Worm (Caenorhabditis elegans): ENCODE data around the gene F08D12.2.

Gene F08D12.2

DNA sequence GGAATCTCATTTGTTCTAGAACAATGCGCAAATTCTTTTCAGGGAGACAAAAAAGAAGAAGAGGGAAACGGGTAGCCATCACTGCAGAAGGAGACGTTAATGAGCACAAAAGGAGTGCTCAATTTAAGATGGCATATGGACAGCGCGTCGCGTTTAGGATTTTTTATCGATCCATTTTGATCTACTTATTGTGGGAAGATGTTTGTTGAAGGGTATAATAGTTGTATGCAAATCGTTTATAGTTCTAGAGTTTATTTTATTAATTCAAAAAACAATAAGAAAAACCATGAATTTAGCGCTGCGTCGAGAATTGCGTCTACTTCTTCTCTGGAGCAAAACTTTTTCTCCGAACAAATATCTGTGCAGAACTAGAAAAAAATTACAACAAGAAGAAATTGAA lies 7.9 kb upstream of the F08D12.2 start, which contains the start of gene sdz-9:
Gene sdz-9, minus strand, starts transcription at position 101 of the 400 bp plus-strand sequence.
- TF ChIP-seq zfp-2 (tag; optimal IDR thresholded peaks at IDR 0.05) (no peak), mxl-3 (GFP tag; optimal IDR thresholded peaks at IDR 0.05) (no peak), unc-62 (GFP tag; optimal IDR thresholded peaks at IDR 0.05 in 1 of 2) (peak in 1 of 2 experiments; percentile 10), unc-62 (tag; optimal IDR thresholded peaks at IDR 0.05) (no peak), nhr-237 (tag; optimal IDR thresholded peaks at IDR 0.05) (no peak), Y48G9A.11 (GFP tag; IDR thresholded peaks at IDR 0.05) (no peak), skn-1 (tag; optimal IDR thresholded peaks at IDR 0.05) (no peak)

DNA sequence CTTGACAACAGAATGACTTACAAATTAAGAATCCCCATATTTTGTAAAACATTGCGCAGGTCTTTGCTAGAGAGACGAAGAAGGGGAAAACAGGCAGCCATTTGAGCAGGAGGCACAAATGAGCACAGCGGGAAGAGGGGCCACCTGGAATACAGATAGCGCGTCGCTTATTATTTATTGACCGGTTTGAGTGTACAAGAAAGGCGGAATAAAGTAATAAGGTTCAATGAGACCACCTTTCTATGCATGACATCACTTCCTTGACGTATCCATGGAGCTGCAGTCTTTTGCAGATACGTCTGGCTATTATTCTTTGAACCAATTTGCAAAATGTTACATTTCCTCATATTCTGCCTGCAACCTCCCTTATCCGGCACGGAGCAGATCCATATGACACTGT lies 6.6 kb upstream of the F08D12.2 start, which contains the start of gene fbxb-111:
Gene fbxb-111, minus strand, starts transcription at position 101 of the 400 bp plus-strand sequence.
- TF ChIP-seq unc-62 (GFP tag; optimal IDR thresholded peaks at IDR 0.05 in 1 of 2) = no peak
- no peak for TF ChIP-seq unc-62 (tag; optimal IDR thresholded peaks at IDR 0.05)

DNA sequence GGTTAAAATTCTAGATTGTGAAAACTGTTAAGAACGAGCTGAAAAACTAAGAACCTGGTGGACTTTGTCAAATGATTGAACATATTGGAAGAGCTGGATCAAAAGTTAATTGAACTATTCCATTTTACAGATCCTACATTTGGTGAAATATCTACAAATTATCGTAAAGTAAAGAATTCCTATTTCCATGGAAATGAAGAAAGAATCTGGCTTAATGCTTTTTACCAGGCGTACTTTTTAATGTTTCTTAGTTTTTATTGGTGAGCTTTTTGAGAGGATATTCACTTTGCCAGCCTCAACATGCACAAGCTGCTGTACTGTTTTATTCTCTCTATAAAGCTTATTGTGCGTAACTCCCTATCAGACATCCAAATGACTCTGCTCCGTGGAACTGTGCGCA lies 3.6 kb upstream of the F08D12.2 start, which contains the start of gene F08D12.4:
Gene F08D12.4, plus strand, starts transcription at position 301 of the 400 bp plus-strand sequence.
- TF ChIP-seq lin-1 (GFP tag; IDR thresholded peaks at IDR 0.05) (no peak), dmd-6 (GFP tag; IDR thresholded peaks at IDR 0.05) (no peak)

DNA sequence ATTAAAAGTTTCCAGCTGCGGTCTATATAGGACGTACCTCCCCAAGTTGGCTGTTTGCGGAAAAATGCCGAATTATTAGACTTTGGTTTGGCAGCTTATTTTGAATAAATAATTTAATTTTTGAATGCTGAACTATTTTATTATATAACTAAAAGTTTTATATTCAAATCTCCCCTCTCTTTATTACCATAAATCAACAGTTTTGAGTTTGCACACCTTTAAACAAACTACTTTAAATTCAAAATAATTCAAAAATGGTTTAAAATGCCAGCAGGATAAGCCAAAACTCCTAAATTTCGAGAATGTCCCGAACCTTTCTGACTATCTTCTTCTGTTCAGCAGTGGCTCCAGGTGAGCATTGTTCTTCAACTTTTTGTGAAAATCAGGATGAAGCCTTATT lies 2.2 kb upstream of the F08D12.2 start, which contains the start of gene F08D12.3:
Gene F08D12.3, plus strand, starts transcription at position 301 of the 400 bp plus-strand sequence.
- no peak for TF ChIP-seq arid-1 (GFP tag; conservative IDR thresholded peaks at IDR 0.05)
- no peak for TF ChIP-seq hmg-1.1 (GFP tag; IDR thresholded peaks at IDR 0.05)
- TF ChIP-seq sdz-12 (GFP tag; optimal IDR thresholded peaks at IDR 0.05) = no peak
- TF ChIP-seq zfp-3 (GFP tag; conservative IDR thresholded peaks at IDR 0.05) = no peak
- no peak for TF ChIP-seq F26F4.8 (GFP tag; conservative IDR thresholded peaks at IDR 0.05)
- TF ChIP-seq daf-16 (GFP tag; optimal IDR thresholded peaks at IDR 0.05) = no peak
- no peak for TF ChIP-seq daf-16 (tag; optimal IDR thresholded peaks at IDR 0.05)
- TF ChIP-seq pqm-1 (tag; optimal IDR thresholded peaks at IDR 0.05) = no peak
- TF ChIP-seq ztf-7 (tag; optimal IDR thresholded peaks at IDR 0.05) = no peak
- no peak for TF ChIP-seq nhr-11 (tag; optimal IDR thresholded peaks at IDR 0.05)
- no peak for TF ChIP-seq snpc-4 (tag; optimal IDR thresholded peaks at IDR 0.05)
- no peak for TF ChIP-seq dmd-6 (GFP tag; IDR thresholded peaks at IDR 0.05)

DNA sequence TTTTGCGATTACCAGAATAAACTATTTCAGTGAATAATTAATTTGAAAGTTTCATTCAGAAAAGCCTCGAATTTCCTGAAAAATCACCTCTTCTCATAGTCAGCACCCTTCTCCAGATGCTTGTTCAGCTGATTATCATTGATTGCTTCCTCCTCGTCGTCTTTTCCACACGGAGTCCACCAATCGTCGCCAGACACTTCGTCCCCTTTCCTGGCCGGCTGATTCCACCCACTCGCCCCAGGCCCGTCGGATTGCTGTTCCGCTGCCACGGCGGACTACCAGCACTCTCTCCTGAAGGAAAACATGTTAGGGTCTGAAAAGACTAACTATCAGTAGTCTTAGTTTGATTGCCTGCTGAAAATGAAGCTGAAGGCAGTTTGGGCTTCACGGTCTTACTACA lies 651 bp upstream of the F08D12.2 start:
- TF ChIP-seq unc-62 (GFP tag; optimal IDR thresholded peaks at IDR 0.05 in 1 of 2) (peak in 1 of 2 experiments; percentile 56), unc-62 (tag; optimal IDR thresholded peaks at IDR 0.05) (no peak), set-16 (GFP tag; IDR thresholded peaks at IDR 0.05) (peak; percentile 50; the same call in 1 of the 2 replicates), madf-5 (GFP tag; IDR thresholded peaks at IDR 0.05) (no peak), F10B5.3 (tag; optimal IDR thresholded peaks at IDR 0.05) (no peak), ama-1 (optimal IDR thresholded peaks at IDR 0.05) (no peak)

DNA sequence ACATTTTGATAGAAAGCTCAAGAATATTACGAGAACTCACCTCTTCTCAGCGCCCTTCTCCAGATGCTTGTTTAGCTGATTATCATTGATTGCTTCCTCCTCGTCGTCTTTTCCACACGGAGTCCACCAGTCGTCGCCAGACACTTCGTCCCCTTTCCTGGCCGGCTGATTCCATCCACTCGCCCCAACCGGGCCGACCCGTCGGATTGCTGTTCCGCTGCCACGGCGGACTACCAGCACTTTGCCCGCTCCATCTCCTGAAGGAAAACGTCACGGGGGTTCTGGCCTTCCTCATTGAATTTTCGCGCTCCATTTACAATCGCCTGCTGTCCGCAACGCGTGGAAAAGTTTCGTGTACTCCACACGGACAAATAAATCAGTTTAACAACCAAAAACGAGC lies 1.9 kb downstream of the F08D12.2 start:
- TF ChIP-seq ceh-62 (tag; optimal IDR thresholded peaks at IDR 0.05) = no peak
- TF ChIP-seq set-16 (GFP tag; IDR thresholded peaks at IDR 0.05) = peak; percentile 86

DNA sequence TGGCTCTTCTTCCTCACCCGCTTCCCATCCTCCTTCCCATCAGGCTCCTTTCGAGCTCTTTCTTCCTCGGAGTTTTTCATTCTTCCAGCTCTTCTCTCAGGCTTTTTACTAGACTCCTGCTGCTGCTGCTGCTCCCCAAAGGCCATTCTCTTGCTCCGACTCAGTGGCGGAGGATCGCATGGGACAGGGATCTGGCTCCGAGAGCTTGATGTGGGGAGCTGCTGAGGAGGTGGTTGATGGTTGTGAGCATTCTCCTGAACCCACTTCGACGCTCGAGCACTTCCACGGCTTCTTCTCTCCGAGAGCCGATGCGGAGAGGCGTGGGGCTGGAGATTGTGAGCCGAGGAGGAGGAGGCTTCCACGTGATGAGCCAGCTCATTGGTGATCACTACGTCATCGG lies 4.3 kb downstream of the F08D12.2 start:
- TF ChIP-seq set-16 (GFP tag; IDR thresholded peaks at IDR 0.05) = peak; percentile 92
- TF ChIP-seq mes-2 (tag; optimal IDR thresholded peaks at IDR 0.05; ENCODE audit: poor library complexity, severe bottlenecking) = no peak
- peak; percentile 37 for TF ChIP-seq aha-1 (tag)
- peak in 1 of 2 experiments; percentile 14 for TF ChIP-seq unc-62 (GFP tag; optimal IDR thresholded peaks at IDR 0.05 in 1 of 2)
- TF ChIP-seq unc-62 (tag; optimal IDR thresholded peaks at IDR 0.05) = no peak

DNA sequence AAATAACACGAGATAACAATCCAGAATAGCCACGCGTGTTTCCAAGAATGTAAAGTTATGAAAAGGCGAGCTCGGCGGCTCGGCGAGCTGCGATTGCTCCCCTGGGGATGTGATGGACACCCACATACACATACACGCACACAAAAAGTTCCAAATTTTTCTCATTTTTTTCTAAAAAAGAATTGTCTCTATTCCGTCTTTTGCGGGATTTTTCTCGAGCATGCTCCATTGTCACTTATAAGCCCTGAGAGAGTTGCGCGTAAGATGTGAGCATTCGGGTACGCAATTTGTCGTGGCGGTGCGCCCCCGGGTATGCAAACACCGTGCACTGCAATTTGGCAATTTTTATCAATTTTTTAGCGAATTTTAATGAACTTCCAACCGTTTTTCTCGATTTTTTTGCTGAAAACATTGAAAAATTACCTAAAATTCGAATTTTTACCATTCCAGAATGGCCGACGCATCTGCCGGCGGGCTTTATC lies 5.6 kb downstream of the F08D12.2 start, which contains the start of the genes F08D12.12 and srpa-72:
Gene F08D12.12, minus strand, starts transcription at position 51 of the 482 bp plus-strand sequence.
Gene srpa-72, plus strand, starts transcription at position 451 of the 482 bp plus-strand sequence.
- TF ChIP-seq mdt-29 (GFP tag; IDR thresholded peaks at IDR 0.05) (no peak), ceh-62 (tag; optimal IDR thresholded peaks at IDR 0.05) (no peak), hif-1 (tag; optimal IDR thresholded peaks at IDR 0.05) (peak in 1 of 2 experiments; percentile 21), fos-1 (tag; optimal IDR thresholded peaks at IDR 0.05) (no peak), lim-7 (GFP tag; IDR thresholded peaks at IDR 0.05) (no peak), sdz-12 (GFP tag; optimal IDR thresholded peaks at IDR 0.05) (no peak), saeg-2 (GFP tag; IDR thresholded peaks at IDR 0.05) (no peak), ceh-32 (tag; optimal IDR thresholded peaks at IDR 0.05; ENCODE audit: poor library complexity) (no peak), mdl-1 (tag; optimal IDR thresholded peaks at IDR 0.05) (no peak), unc-62 (GFP tag; optimal IDR thresholded peaks at IDR 0.05 in 1 of 2) (peak in 1 of 2 experiments; percentile 55), unc-62 (tag; optimal IDR thresholded peaks at IDR 0.05) (no peak), ces-1 (GFP tag; optimal IDR thresholded peaks at IDR 0.05) (no peak), Y48G9A.11 (GFP tag; IDR thresholded peaks at IDR 0.05) (no peak), cey-2 (tag; optimal IDR thresholded peaks at IDR 0.05; ENCODE audit: borderline replicate concordance, insufficient read depth) (no peak), zip-2 (tag; optimal IDR thresholded peaks at IDR 0.05) (no peak), F26F4.8 (GFP tag; conservative IDR thresholded peaks at IDR 0.05) (no peak)

All from whole organism, L4 larva.